Worm (Caenorhabditis elegans) whole organism, mixed stage, embryonic: Measurements from ENCODE around the gene C34D10.1.

Experiments used
- M03D4.4 ChIP-seq: sonication (generic microtip); optimal IDR thresholded peaks from 2 replicates; lab custom pipeline; 2017; ENCODE audit warnings: mild to moderate bottlenecking, missing genetic modification characterization, missing compliant biosample characterization
- blmp-1 ChIP-seq: fragments of 150-350 bp; optimal IDR thresholded peaks from 2 replicates; lab custom pipeline; 2014; ENCODE audit warnings: missing biosample characterization, missing genetic modification characterization
- ceh-43 ChIP-seq: fragments of 200-800 bp; sonication (Bioruptor generic); optimal IDR thresholded peaks from 2 replicates; lab custom pipeline; 2018; ENCODE audit warnings: mild to moderate bottlenecking, missing genetic modification characterization, moderate library complexity, missing compliant biosample characterization
- ces-1 ChIP-seq: fragments of 150-350 bp; optimal IDR thresholded peaks from 2 replicates; lab custom pipeline; 2014; ENCODE audit warnings: missing biosample characterization, missing genetic modification reagents, missing genetic modification characterization
- cnd-1 ChIP-seq: fragments of 200-800 bp; sonication (Bioruptor generic); optimal IDR thresholded peaks from 2 replicates; lab custom pipeline; 2018; ENCODE audit warnings: mild to moderate bottlenecking, missing genetic modification characterization, missing compliant biosample characterization
- drap-1 ChIP-seq: fragments of 200-800 bp; sonication (Bioruptor generic); optimal IDR thresholded peaks from 3 replicates; lab custom pipeline; 2018; ENCODE audit warnings: mild to moderate bottlenecking, missing genetic modification characterization, missing compliant biosample characterization
- elt-1 ChIP-seq: sonication (generic microtip); optimal IDR thresholded peaks from 2 replicates; lab custom pipeline; 2017; ENCODE audit warnings: missing genetic modification characterization, mild to moderate bottlenecking, missing compliant biosample characterization, antibody characterized with exemption, moderate library complexity, borderline replicate concordance; ENCODE audit not compliant: insufficient read depth
- elt-3 ChIP-seq: fragments of 150-350 bp; optimal IDR thresholded peaks from 2 replicates; lab custom pipeline; 2014; ENCODE audit warnings: missing biosample characterization, missing genetic modification characterization
- flh-1 ChIP-seq: fragments of 200-800 bp; sonication (Bioruptor generic); optimal IDR thresholded peaks from 2 replicates; lab custom pipeline; 2018; ENCODE audit warnings: mild to moderate bottlenecking, missing genetic modification characterization, moderate library complexity, missing compliant biosample characterization
- ham-2 ChIP-seq: fragments of 200-800 bp; sonication (Bioruptor generic); optimal IDR thresholded peaks from 2 replicates; lab custom pipeline; 2018; ENCODE audit warnings: mild to moderate bottlenecking, missing genetic modification characterization, missing compliant biosample characterization
- hlh-1 ChIP-seq: fragments of 150-350 bp; optimal IDR thresholded peaks from 2 replicates; lab custom pipeline; 2014; ENCODE audit warnings: missing biosample characterization, missing genetic modification reagents, missing genetic modification characterization
- lin-32 ChIP-seq: fragments of 200-800 bp; sonication (Bioruptor generic); optimal IDR thresholded peaks from 2 replicates; lab custom pipeline; 2018; ENCODE audit warnings: mild to moderate bottlenecking, missing genetic modification characterization, missing compliant biosample characterization
- lsy-2 ChIP-seq: fragments of 150-350 bp; optimal IDR thresholded peaks from 2 replicates; lab custom pipeline; 2014; ENCODE audit warnings: missing biosample characterization, missing genetic modification characterization
- mab-5 ChIP-seq: fragments of 150-350 bp; optimal IDR thresholded peaks from 2 replicates; lab custom pipeline; 2014; ENCODE audit warnings: missing biosample characterization, missing genetic modification characterization
- mep-1 ChIP-seq: fragments of 150-350 bp; optimal IDR thresholded peaks from 2 replicates; lab custom pipeline; 2017; ENCODE audit warnings: missing biosample characterization, missing genetic modification reagents, missing genetic modification characterization, inconsistent platforms
- mls-2 ChIP-seq: sonication (generic microtip); optimal IDR thresholded peaks from 2 replicates; lab custom pipeline; 2016; ENCODE audit warnings: mild to moderate bottlenecking, missing genetic modification characterization, moderate library complexity, missing compliant biosample characterization
- nhr-12 ChIP-seq: fragments of 150-350 bp; optimal IDR thresholded peaks from 2 replicates; lab custom pipeline; 2014; ENCODE audit warnings: missing biosample characterization, missing genetic modification characterization
- nhr-2 ChIP-seq: fragments of 150-350 bp; optimal IDR thresholded peaks from 2 replicates; lab custom pipeline; 2014; ENCODE audit warnings: missing biosample characterization, missing genetic modification characterization
- nhr-76 ChIP-seq: sonication (generic microtip); optimal IDR thresholded peaks from 2 replicates; lab custom pipeline; 2017; ENCODE audit warnings: missing biosample characterization, missing genetic modification characterization
- pha-4 ChIP-seq: fragments of 150-350 bp; optimal IDR thresholded peaks from 2 replicates; lab custom pipeline; 2018; ENCODE audit warnings: missing biosample characterization, missing genetic modification reagents, missing genetic modification characterization
- sem-2 ChIP-seq: fragments of 200-800 bp; sonication (Bioruptor generic); optimal IDR thresholded peaks from 2 replicates; lab custom pipeline; 2018; ENCODE audit warnings: mild to moderate bottlenecking, missing genetic modification characterization, missing compliant biosample characterization
- snpc-4 ChIP-seq: fragments of 150-350 bp; optimal IDR thresholded peaks from 2 replicates; lab custom pipeline; 2014; ENCODE audit warnings: missing biosample characterization, missing genetic modification characterization
- sptf-1 ChIP-seq: sonication (generic microtip); optimal IDR thresholded peaks from 2 replicates; lab custom pipeline; 2017; ENCODE audit warnings: mild to moderate bottlenecking, missing genetic modification characterization, moderate library complexity, missing compliant biosample characterization
- unc-120 ChIP-seq: sonication (generic microtip); optimal IDR thresholded peaks from 2 replicates; lab custom pipeline; 2017; ENCODE audit warnings: missing genetic modification characterization, missing compliant biosample characterization; ENCODE audit not compliant: poor library complexity, severe bottlenecking
- unc-62 ChIP-seq: fragments of 150-350 bp; optimal IDR thresholded peaks from 2 replicates; lab custom pipeline; 2014; ENCODE audit warnings: missing biosample characterization, missing genetic modification reagents, missing genetic modification characterization
- zip-8 ChIP-seq: fragments of 150-350 bp; optimal IDR thresholded peaks from 2 replicates; lab custom pipeline; 2014; ENCODE audit warnings: missing biosample characterization, missing genetic modification characterization
- ztf-11 ChIP-seq: fragments of 150-350 bp; optimal IDR thresholded peaks from 2 replicates; lab custom pipeline; 2014; ENCODE audit warnings: missing biosample characterization, missing genetic modification characterization

C34D10.1 gene

DNA sequence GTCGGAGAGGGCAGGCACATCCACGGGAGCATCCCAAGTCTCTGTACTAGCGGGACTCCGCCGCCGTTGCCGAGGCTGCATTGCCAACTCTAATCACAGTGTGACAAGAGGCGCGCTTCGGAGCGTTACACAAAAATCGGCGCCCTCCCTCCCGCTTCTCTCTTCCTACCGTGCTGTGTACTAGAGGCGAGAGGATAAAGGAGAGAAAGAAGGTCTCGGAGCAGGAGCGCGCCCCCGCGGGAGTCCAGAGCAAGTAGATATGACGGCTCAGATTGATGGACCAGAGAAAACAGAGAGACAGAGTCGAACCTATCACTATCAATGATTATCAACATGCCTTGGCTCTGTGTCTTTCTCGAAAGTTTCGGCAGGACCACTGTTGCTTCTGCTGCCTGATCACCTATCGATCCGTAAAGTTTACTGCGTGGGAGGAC lies 23.7 kb downstream of the C34D10.1 start:
- TF ChIP-seq elt-3 (tag; lab: Kevin White, UChicago) = no peak
- peak; percentile 15 for TF ChIP-seq sptf-1 (tag; lab: Kevin White, UChicago)
- peak; percentile 26 for TF ChIP-seq mab-5 (tag; lab: Kevin White, UChicago)
- TF ChIP-seq hlh-1 = peak; percentile 80
- peak; percentile 96 for TF ChIP-seq unc-62 (GFP tag; lab: Kevin White, UChicago)
- peak; percentile 87 for TF ChIP-seq unc-120 (tag; lab: Kevin White, UChicago)
- TF ChIP-seq zip-8 (tag; lab: Kevin White, UChicago) = no peak

DNA sequence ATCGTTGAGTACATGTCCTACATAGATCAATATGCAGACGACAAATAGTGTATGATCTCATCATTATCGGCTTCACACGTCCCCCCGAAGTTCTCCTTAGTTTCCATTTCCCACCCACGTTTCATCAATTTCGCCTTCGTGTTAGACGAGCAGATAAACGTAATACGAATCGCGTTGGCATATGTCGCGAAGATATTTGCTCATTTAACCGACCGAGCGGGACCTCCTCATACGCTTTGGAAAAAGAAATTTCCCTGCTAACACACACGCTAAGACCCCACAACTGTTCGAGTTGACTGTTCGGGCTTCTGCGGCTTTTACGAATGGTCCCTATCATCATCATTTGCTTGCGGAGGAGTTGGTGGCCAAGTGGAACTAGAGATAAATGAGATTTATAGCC lies 25.2 kb downstream of the C34D10.1 start:
- TF ChIP-seq M03D4.4 (tag; lab: Kevin White, UChicago) (no peak), pha-4 (tag; lab: Kevin White, UChicago) (no peak), nhr-2 (tag; lab: Kevin White, UChicago) (no peak), nhr-76 (no peak), unc-120 (tag; lab: Kevin White, UChicago) (peak; percentile 87), ztf-11 (tag; lab: Kevin White, UChicago) (no peak), snpc-4 (tag; lab: Kevin White, UChicago) (no peak), flh-1 (GFP tag; lab: Kevin White, UChicago) (no peak), mep-1 (tag; lab: Kevin White, UChicago) (no peak), drap-1 (no peak), unc-62 (GFP tag; lab: Kevin White, UChicago) (peak; percentile 71), hlh-1 (peak; percentile 88), sptf-1 (tag; lab: Kevin White, UChicago) (no peak), blmp-1 (tag; lab: Kevin White, UChicago) (no peak), sem-2 (GFP tag; lab: Kevin White, UChicago) (no peak), lin-32 (GFP tag; lab: Kevin White, UChicago) (no peak)

DNA sequence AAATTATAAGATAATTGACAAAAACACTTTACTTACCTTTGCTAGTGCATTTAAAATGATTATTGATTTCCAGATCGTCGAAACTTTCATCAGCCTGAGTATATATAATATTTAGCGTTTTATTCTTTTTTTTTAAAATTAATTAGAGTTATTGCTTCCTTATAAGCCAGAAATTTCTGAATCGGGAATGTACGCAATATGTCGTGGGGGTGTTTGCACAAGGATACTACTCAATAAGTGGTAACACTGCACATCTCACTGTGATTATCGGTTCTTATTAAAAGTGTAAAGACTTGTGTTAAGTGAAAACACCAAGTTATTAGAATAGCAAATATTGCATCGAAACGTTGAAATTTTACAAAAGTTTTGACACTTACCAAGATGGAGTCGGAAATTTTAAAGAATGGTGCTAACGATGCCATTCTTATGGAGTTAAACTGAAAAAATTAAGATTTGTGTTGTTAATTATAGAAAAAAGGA lies 28.6 kb downstream of the C34D10.1 start, which contains the start of gene dim-1:
TSS of gene dim-1 (minus strand) at position 430 of the 480 bp plus-strand sequence.
- TF ChIP-seq nhr-76 (no peak), ces-1 (GFP tag; lab: Kevin White, UChicago) (peak; percentile 52), ztf-11 (tag; lab: Kevin White, UChicago) (no peak), unc-120 (tag; lab: Kevin White, UChicago) (peak; percentile 72), ham-2 (GFP tag; lab: Kevin White, UChicago) (no peak), zip-8 (tag; lab: Kevin White, UChicago) (no peak), pha-4 (tag; lab: Kevin White, UChicago) (no peak), flh-1 (GFP tag; lab: Kevin White, UChicago) (no peak), lsy-2 (tag; lab: Kevin White, UChicago) (no peak), mls-2 (tag; lab: Kevin White, UChicago) (no peak), snpc-4 (tag; lab: Kevin White, UChicago) (no peak)

DNA sequence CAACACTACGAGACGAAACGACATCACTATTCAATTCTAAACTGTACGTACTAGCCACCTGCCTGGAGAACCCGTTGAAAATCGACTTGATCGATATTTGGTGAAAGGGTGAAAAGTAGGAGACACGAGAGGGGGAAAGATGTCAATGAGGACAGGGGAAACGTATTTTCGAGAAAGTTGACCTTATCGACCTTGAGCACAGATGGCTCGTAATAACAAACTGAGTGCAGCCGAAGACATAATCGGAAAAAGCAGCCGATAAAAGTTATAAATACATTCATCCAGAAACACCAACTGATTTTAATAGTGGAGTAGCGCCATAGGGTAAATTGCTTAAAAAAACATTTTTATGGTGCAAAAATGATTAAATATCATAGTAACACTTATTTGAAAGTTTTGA lies 30.7 kb downstream of the C34D10.1 start:
- no peak for TF ChIP-seq nhr-76
- TF ChIP-seq snpc-4 (tag; lab: Kevin White, UChicago) = no peak
- peak; percentile 17 for TF ChIP-seq nhr-2 (tag; lab: Kevin White, UChicago)
- no peak for TF ChIP-seq elt-1 (tag; lab: Kevin White, UChicago)
- peak; percentile 1 for TF ChIP-seq ham-2 (GFP tag; lab: Kevin White, UChicago)
- TF ChIP-seq M03D4.4 (tag; lab: Kevin White, UChicago) = no peak
- no peak for TF ChIP-seq unc-62 (GFP tag; lab: Kevin White, UChicago)

DNA sequence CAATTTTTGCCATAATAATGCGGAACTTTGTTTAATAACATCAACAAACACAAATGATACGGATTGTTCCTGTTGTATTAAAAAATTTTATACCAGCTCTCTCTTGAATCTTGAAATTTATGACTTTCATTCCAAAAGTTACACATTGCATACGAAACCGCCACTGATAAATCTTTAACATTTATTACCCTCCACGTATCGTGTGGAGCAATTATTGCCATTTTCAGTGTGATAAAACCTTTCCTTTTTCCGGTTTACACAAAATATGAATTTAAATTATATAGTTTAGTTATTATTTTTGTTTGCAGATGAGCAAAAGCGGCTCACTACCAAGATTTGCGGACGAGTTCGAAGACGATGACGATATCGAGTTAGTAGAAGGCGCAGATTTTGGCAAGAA lies 31.5 kb downstream of the C34D10.1 start, which contains the start of gene C18A11.3:
TSS of gene C18A11.3 (plus strand) at position 301 of the 400 bp plus-strand sequence.
- TF ChIP-seq sem-2 (GFP tag; lab: Kevin White, UChicago) = no peak
- TF ChIP-seq flh-1 (GFP tag; lab: Kevin White, UChicago) = no peak
- no peak for TF ChIP-seq M03D4.4 (tag; lab: Kevin White, UChicago)
- TF ChIP-seq cnd-1 (tag; lab: Kevin White, UChicago) = no peak
- TF ChIP-seq ces-1 (GFP tag; lab: Kevin White, UChicago) = no peak
- TF ChIP-seq mab-5 (tag; lab: Kevin White, UChicago) = no peak
- TF ChIP-seq lin-32 (GFP tag; lab: Kevin White, UChicago) = no peak
- TF ChIP-seq snpc-4 (tag; lab: Kevin White, UChicago) = no peak
- TF ChIP-seq nhr-2 (tag; lab: Kevin White, UChicago) = no peak
- no peak for TF ChIP-seq zip-8 (tag; lab: Kevin White, UChicago)
- TF ChIP-seq ceh-43 = no peak
- no peak for TF ChIP-seq nhr-76
- TF ChIP-seq elt-1 (tag; lab: Kevin White, UChicago) = no peak
- TF ChIP-seq mep-1 (tag; lab: Kevin White, UChicago) = no peak
- TF ChIP-seq nhr-12 = no peak
- TF ChIP-seq unc-120 (tag; lab: Kevin White, UChicago) = no peak
